Worm (Caenorhabditis elegans): Measurements from ENCODE around the gene Y110A2AL.3.

Y110A2AL.3 gene

ce11 chrII:2858851-2859250, 8.0 kb upstream of the Y110A2AL.3 start:
- TF ChIP-seq nfya-1 (tag; optimal IDR thresholded peaks at IDR 0.05; ENCODE audit: borderline replicate concordance, insufficient read depth): no peak
- no peak for TF ChIP-seq zim-3 (tag; optimal IDR thresholded peaks at IDR 0.05)
- TF ChIP-seq cebp-2 (GFP tag; IDR thresholded peaks at IDR 0.05): no peak
- no peak for TF ChIP-seq K11D2.4 (GFP tag; IDR thresholded peaks at IDR 0.05)
- no peak for TF ChIP-seq nhr-90 (tag; optimal IDR thresholded peaks at IDR 0.05)
- no peak for TF ChIP-seq sptf-2 (GFP tag; optimal IDR thresholded peaks at IDR 0.05)
- TF ChIP-seq lir-1 (GFP tag; conservative IDR thresholded peaks at IDR 0.05): no peak
- TF ChIP-seq hrde-1 (tag; optimal IDR thresholded peaks at IDR 0.05; ENCODE audit: borderline replicate concordance): no peak

- TF ChIP-seq ccch-3 (GFP tag; optimal IDR thresholded peaks at IDR 0.05) (no peak), ets-4 (GFP tag; optimal IDR thresholded peaks at IDR 0.05) (no peak), Y53G8AR.9 (GFP tag; conservative IDR thresholded peaks at IDR 0.05) (no peak), ztf-22 (GFP tag; optimal IDR thresholded peaks at IDR 0.05) (no peak), unc-62 (GFP tag; optimal IDR thresholded peaks at IDR 0.05) (no peak), rpc-1 (optimal IDR thresholded peaks at IDR 0.05) (no peak), rpc-1 (tag; optimal IDR thresholded peaks at IDR 0.05) (no peak), fkh-3 (tag; optimal IDR thresholded peaks at IDR 0.05) (no peak), him-1 (tag; optimal IDR thresholded peaks at IDR 0.05) (no peak), ztf-26 (tag; optimal IDR thresholded peaks at IDR 0.05) (no peak)
These were observed 7.6 kb upstream of the Y110A2AL.3 start for ce11 chrII:2859315-2859714.

ce11 chrII:2859873-2860821, 6.7 kb upstream of the Y110A2AL.3 start:
- TF ChIP-seq nhr-80 (tag; optimal IDR thresholded peaks at IDR 0.05): no peak
- TF ChIP-seq ceh-91 (GFP tag; IDR thresholded peaks at IDR 0.05): no peak
- TF ChIP-seq lag-1 (GFP tag; IDR thresholded peaks at IDR 0.05): no peak
- TF ChIP-seq ztf-3 (GFP tag; optimal IDR thresholded peaks at IDR 0.05): no peak
- TF ChIP-seq nfya-2 (GFP tag; IDR thresholded peaks at IDR 0.05): no peak
- TF ChIP-seq rpc-1 (optimal IDR thresholded peaks at IDR 0.05): peak; percentile 64
- TF ChIP-seq rpc-1 (tag; optimal IDR thresholded peaks at IDR 0.05): peak; percentile 83
- no peak for TF ChIP-seq F33H1.4 (GFP tag; IDR thresholded peaks at IDR 0.05)
- peak; percentile 31 for TF ChIP-seq ceh-79 (tag; optimal IDR thresholded peaks at IDR 0.05)
- peak; percentile 67 for TF ChIP-seq nhr-90 (tag; optimal IDR thresholded peaks at IDR 0.05)
- no peak for TF ChIP-seq nfya-1 (tag; optimal IDR thresholded peaks at IDR 0.05; ENCODE audit: borderline replicate concordance, insufficient read depth)
- no peak for TF ChIP-seq sea-2 (GFP tag; IDR thresholded peaks at IDR 0.05)
- no peak for TF ChIP-seq madf-8 (GFP tag; conservative IDR thresholded peaks at IDR 0.05)
- TF ChIP-seq B0261.1 (tag; optimal IDR thresholded peaks at IDR 0.05): peak; percentile 83
- no peak for TF ChIP-seq Y95B8A.8 (GFP tag; IDR thresholded peaks at IDR 0.05)
- TF ChIP-seq akir-1 (GFP tag; optimal IDR thresholded peaks at IDR 0.05): no peak
- no peak for TF ChIP-seq zim-3 (tag; optimal IDR thresholded peaks at IDR 0.05)
- no peak for TF ChIP-seq mes-4 (tag; optimal IDR thresholded peaks at IDR 0.05)
- no peak for TF ChIP-seq athp-1 (tag; optimal IDR thresholded peaks at IDR 0.05)
- TF ChIP-seq pha-4 (tag; optimal IDR thresholded peaks at IDR 0.05): no peak
- no peak for TF ChIP-seq atf-7 (tag; optimal IDR thresholded peaks at IDR 0.05)
- TF ChIP-seq hlh-12 (tag; optimal IDR thresholded peaks at IDR 0.05): no peak
- no peak for TF ChIP-seq hsf-1 (GFP tag; IDR thresholded peaks at IDR 0.05)
- TF ChIP-seq madf-10 (tag; optimal IDR thresholded peaks at IDR 0.05): no peak
- TF ChIP-seq F55B11.4 (tag; optimal IDR thresholded peaks at IDR 0.05; ENCODE audit: borderline replicate concordance, insufficient read depth): no peak
- no peak for TF ChIP-seq Y56A3A.18 (GFP tag; IDR thresholded peaks at IDR 0.05)
- TF ChIP-seq ZK185.1 (tag; optimal IDR thresholded peaks at IDR 0.05; ENCODE audit: poor library complexity, severe bottlenecking): no peak
- TF ChIP-seq F39B2.1 (GFP tag; IDR thresholded peaks at IDR 0.05): no peak
- TF ChIP-seq ceh-27 (GFP tag; optimal IDR thresholded peaks at IDR 0.05): no peak
- TF ChIP-seq zfh-2 (GFP tag; conservative IDR thresholded peaks at IDR 0.05): peak; percentile 62
- peak; percentile 46; the same call in 1 of the 2 replicates for TF ChIP-seq B0336.3 (GFP tag; IDR thresholded peaks at IDR 0.05)
- TF ChIP-seq dox-1 (GFP tag; IDR thresholded peaks at IDR 0.05): no peak; the same call in 1 of the 2 replicates
